Fruit fly (Drosophila melanogaster) whole organism, wandering third instar larva: ENCODE results near the gene Serinc.

Source experiments
- Abd-B ChIP-seq: fragments of >200 bp; optimal IDR thresholded peaks from 2 replicates; lab custom pipeline; 2017; ENCODE audit warnings: missing biosample characterization, missing genetic modification characterization
- CG32264 ChIP-seq: fragments of 200-800 bp; sonication (Bioruptor generic); optimal IDR thresholded peaks from 2 replicates; lab custom pipeline; 2016; ENCODE audit warnings: missing biosample characterization, missing genetic modification characterization
- CG9705 ChIP-seq: fragments of 200-800 bp; sonication (Bioruptor generic); optimal IDR thresholded peaks from 2 replicates; lab custom pipeline; 2018; ENCODE audit warnings: missing biosample characterization, mild to moderate bottlenecking, missing genetic modification characterization
- CrebA ChIP-seq: fragments of 200-800 bp; sonication (Bioruptor generic); optimal IDR thresholded peaks from 2 replicates; lab custom pipeline; 2016; ENCODE audit warnings: missing biosample characterization, mild to moderate bottlenecking, missing genetic modification characterization, borderline replicate concordance
- Dif ChIP-seq: fragments of 200-275, 200-300 bp; sonication (Bioruptor generic); optimal IDR thresholded peaks from 2 replicates; lab custom pipeline; 2018; ENCODE audit warnings: missing biosample characterization, missing genetic modification characterization; ENCODE audit not compliant: partially characterized antibody
- GATAd ChIP-seq: sonication (Bioruptor generic); optimal IDR thresholded peaks from 2 replicates; lab custom pipeline; 2016; ENCODE audit warnings: missing biosample characterization, missing genetic modification characterization
- HLH106 ChIP-seq: fragments of 200-800 bp; optimal IDR thresholded peaks from 3 replicates; lab custom pipeline; 2019; ENCODE audit warnings: missing biosample characterization, mild to moderate bottlenecking, missing genetic modification characterization, moderate library complexity
- Hnf4 ChIP-seq: fragments of 200-800 bp; sonication (Bioruptor generic); optimal IDR thresholded peaks from 2 replicates; lab custom pipeline; 2016; ENCODE audit warnings: missing biosample characterization, mild to moderate bottlenecking, missing genetic modification characterization
- Hr78 ChIP-seq: fragments of >200 bp; optimal IDR thresholded peaks from 2 replicates; lab custom pipeline; 2017; ENCODE audit warnings: missing biosample characterization, missing genetic modification characterization
- Hr83 ChIP-seq: fragments of 200-300 bp; sonication (Bioruptor generic); optimal IDR thresholded peaks from 2 replicates; lab custom pipeline; 2016; ENCODE audit warnings: missing biosample characterization, mild to moderate bottlenecking, missing genetic modification characterization, moderate library complexity; ENCODE audit not compliant: poor library complexity, severe bottlenecking
- Jra ChIP-seq: sonication (Bioruptor generic); optimal IDR thresholded peaks from 2 replicates; lab custom pipeline; 2016; ENCODE audit warnings: missing biosample characterization, missing genetic modification characterization
- Mio ChIP-seq: sonication (Bioruptor generic); optimal IDR thresholded peaks from 2 replicates; lab custom pipeline; 2016; ENCODE audit warnings: missing biosample characterization, missing genetic modification characterization
- Myc ChIP-seq: fragments of >200 bp; optimal IDR thresholded peaks from 2 replicates; lab custom pipeline; 2017
- N ChIP-seq: fragments of >200 bp; optimal IDR thresholded peaks from 2 replicates; lab custom pipeline; 2018; ENCODE audit warnings: missing biosample characterization, missing external identifiers, missing genetic modification characterization
- OdsH ChIP-seq: fragments of 200-800 bp; sonication (Bioruptor generic); optimal IDR thresholded peaks from 2 replicates; lab custom pipeline; 2016; ENCODE audit warnings: missing biosample characterization, mild to moderate bottlenecking, missing genetic modification characterization
- Rel ChIP-seq, 2 experiments: fragments of 200-800 bp; sonication (Bioruptor generic) in 1 of 2; optimal IDR thresholded peaks; 2 replicates in 1 of 2; 3 replicates in 1 of 2; lab custom pipeline; 2016 to 2019; ENCODE audit warnings: mild to moderate bottlenecking in 2 of 2, missing biosample characterization in 2 of 2, missing genetic modification characterization in 2 of 2, moderate library complexity in 1 of 2
- Sp1 ChIP-seq: fragments of 200-800 bp; sonication (Bioruptor generic); optimal IDR thresholded peaks from 3 replicates; lab custom pipeline; 2019; ENCODE audit warnings: missing biosample characterization, mild to moderate bottlenecking, missing genetic modification characterization, moderate library complexity
- Vsx2 ChIP-seq: fragments of 200-300, 225-300 bp; sonication (Bioruptor generic); optimal IDR thresholded peaks from 2 replicates; lab custom pipeline; 2018; ENCODE audit warnings: missing biosample characterization, missing genetic modification characterization; ENCODE audit not compliant: partially characterized antibody
- br ChIP-seq: fragments of 200-800 bp; sonication (Bioruptor generic); optimal IDR thresholded peaks from 2 replicates; lab custom pipeline; 2016; ENCODE audit warnings: missing biosample characterization, missing genetic modification characterization
- brk ChIP-seq: fragments of 200-800 bp; sonication (Bioruptor generic); optimal IDR thresholded peaks from 2 replicates; lab custom pipeline; 2016; ENCODE audit warnings: missing biosample characterization, mild to moderate bottlenecking, missing genetic modification characterization
- dl ChIP-seq, 2 experiments: fragments of 175-275, 200-275 bp in 1 of 2; fragments of 200-275 bp in 1 of 2; sonication (Bioruptor generic); optimal IDR thresholded peaks; lab custom pipeline; 2018; ENCODE audit warnings: mild to moderate bottlenecking in 2 of 2, missing biosample characterization in 2 of 2, missing genetic modification characterization in 2 of 2, moderate library complexity in 2 of 2; ENCODE audit not compliant: partially characterized antibody in 2 of 2, insufficient read depth in 1 of 2
- dmrt93B ChIP-seq: fragments of 200-800 bp; sonication (Bioruptor generic); optimal IDR thresholded peaks from 2 replicates; lab custom pipeline; 2018; ENCODE audit warnings: missing biosample characterization, mild to moderate bottlenecking, missing genetic modification characterization
- dsf ChIP-seq: sonication (Bioruptor generic); optimal IDR thresholded peaks from 2 replicates; lab custom pipeline; 2016; ENCODE audit warnings: missing biosample characterization, missing genetic modification characterization, borderline replicate concordance
- ey ChIP-seq: fragments of 200-800 bp; sonication (Bioruptor generic); optimal IDR thresholded peaks from 2 replicates; lab custom pipeline; 2016; ENCODE audit warnings: missing biosample characterization, missing genetic modification characterization
- foxo ChIP-seq, 2 experiments: fragments of 200-800 bp; sonication (Bioruptor generic); optimal IDR thresholded peaks; 2 replicates in 1 of 2; 3 replicates in 1 of 2; lab custom pipeline; 2016 to 2017; ENCODE audit warnings: missing biosample characterization in 2 of 2, missing genetic modification characterization in 2 of 2
- fru ChIP-seq: fragments of 200-800 bp; sonication (Bioruptor generic); optimal IDR thresholded peaks from 3 replicates; lab custom pipeline; 2016; ENCODE audit warnings: missing biosample characterization, mild to moderate bottlenecking, missing genetic modification characterization
- h ChIP-seq: fragments of 200-800 bp; sonication (Bioruptor generic); optimal IDR thresholded peaks from 3 replicates; lab custom pipeline; 2016; ENCODE audit warnings: missing biosample characterization, mild to moderate bottlenecking, missing genetic modification characterization
- jim ChIP-seq: fragments of 175-275, 200-325 bp; sonication (Bioruptor generic); optimal IDR thresholded peaks from 2 replicates; lab custom pipeline; 2016; ENCODE audit warnings: missing biosample characterization, mild to moderate bottlenecking, missing genetic modification characterization
- lola ChIP-seq: fragments of >200 bp; optimal IDR thresholded peaks from 2 replicates; lab custom pipeline; 2017; ENCODE audit warnings: missing biosample characterization, missing genetic modification characterization
- pan ChIP-seq: fragments of >200 bp; optimal IDR thresholded peaks from 2 replicates; lab custom pipeline; 2017
- psq ChIP-seq: fragments of 200-800 bp; sonication (Bioruptor generic); optimal IDR thresholded peaks from 3 replicates; lab custom pipeline; 2017; ENCODE audit warnings: missing biosample characterization, mild to moderate bottlenecking, missing genetic modification characterization, moderate library complexity
- rgr ChIP-seq: fragments of 200-800 bp; sonication (Bioruptor generic); optimal IDR thresholded peaks from 3 replicates; lab custom pipeline; 2016; ENCODE audit warnings: missing biosample characterization, mild to moderate bottlenecking, missing genetic modification characterization
- sage ChIP-seq: fragments of 200-800 bp; sonication (Bioruptor generic); optimal IDR thresholded peaks from 2 replicates; lab custom pipeline; 2016; ENCODE audit warnings: missing biosample characterization, mild to moderate bottlenecking, missing genetic modification characterization
- tai ChIP-seq: sonication (Bioruptor generic); optimal IDR thresholded peaks from 2 replicates; lab custom pipeline; 2016; ENCODE audit warnings: missing biosample characterization, missing genetic modification characterization
- usp ChIP-seq: fragments of >200 bp; optimal IDR thresholded peaks from 2 replicates; lab custom pipeline; 2017; ENCODE audit warnings: missing biosample characterization, missing genetic modification characterization
- woc ChIP-seq: sonication (Bioruptor generic); optimal IDR thresholded peaks from 2 replicates; lab custom pipeline; 2016; ENCODE audit warnings: missing biosample characterization, mild to moderate bottlenecking, missing genetic modification characterization

Gene Serinc

dm6 chr3L:16408609-16409439 is 3.7 kb upstream of the Serinc start:
- no peak for TF ChIP-seq CrebA (GFP tag; lab: Kevin White, UChicago)
- TF ChIP-seq rgr (GFP tag; lab: Kevin White, UChicago): peak; percentile 70
- TF ChIP-seq sage (GFP tag; lab: Kevin White, UChicago): no peak
- peak; percentile 60 for TF ChIP-seq Jra
- TF ChIP-seq Hr78 (GFP tag; lab: Kevin White, UChicago): no peak
- TF ChIP-seq CG9705 (GFP tag; lab: Kevin White, UChicago): peak; percentile 60
- TF ChIP-seq fru (GFP tag; lab: Kevin White, UChicago): peak; percentile 45
- peak; percentile 47 for TF ChIP-seq HLH106 (tag; lab: Kevin White, UChicago)
- peak; percentile 70 for TF ChIP-seq Hnf4 (GFP tag; lab: Kevin White, UChicago)
- TF ChIP-seq Rel (GFP tag; optimal IDR thresholded peaks at IDR 0.05; lab: Kevin White, UChicago): no peak
- TF ChIP-seq Rel (tag; optimal IDR thresholded peaks at IDR 0.05; lab: Kevin White, UChicago): no peak
- peak; percentile 9 for TF ChIP-seq CG32264 (GFP tag; lab: Kevin White, UChicago)
- peak; percentile 38 to 76 for TF ChIP-seq dl (GFP tag; optimal IDR thresholded peaks at IDR 0.05; lab: Kevin White, UChicago; ENCODE audit: insufficient read depth in 1 of 2, partially characterized antibody in 2 of 2)
- no peak for TF ChIP-seq brk (GFP tag; lab: Kevin White, UChicago)
- TF ChIP-seq woc (GFP tag; lab: Kevin White, UChicago): peak; percentile 6
- no peak for TF ChIP-seq Mio (GFP tag; lab: Kevin White, UChicago)
- TF ChIP-seq OdsH (GFP tag; lab: Kevin White, UChicago): peak; percentile 54
- TF ChIP-seq usp (GFP tag; lab: Kevin White, UChicago): no peak
- TF ChIP-seq h (GFP tag; lab: Kevin White, UChicago): peak; percentile 45
- TF ChIP-seq Abd-B (GFP tag; lab: Kevin White, UChicago): no peak
- TF ChIP-seq ey (GFP tag; lab: Kevin White, UChicago): peak; percentile 44
- peak; percentile 63 for TF ChIP-seq Sp1
- TF ChIP-seq dmrt93B (GFP tag; lab: Kevin White, UChicago): peak; percentile 41
- TF ChIP-seq Vsx2: peak; percentile 1
- peak; percentile 78 for TF ChIP-seq dsf (GFP tag; lab: Kevin White, UChicago)
- no peak for TF ChIP-seq lola
- TF ChIP-seq foxo (GFP tag; optimal IDR thresholded peaks at IDR 0.05; lab: Kevin White, UChicago): peak in 1 of 2 experiments; percentile 66
- peak; percentile 31 for TF ChIP-seq GATAd (GFP tag; lab: Kevin White, UChicago)
- peak; percentile 5 for TF ChIP-seq Dif (GFP tag; lab: Kevin White, UChicago)
- no peak for TF ChIP-seq Myc (lab: Kevin White, UChicago)
- TF ChIP-seq psq: peak; percentile 36
- peak; percentile 76 for TF ChIP-seq jim (GFP tag; lab: Kevin White, UChicago)
- no peak for TF ChIP-seq N
- TF ChIP-seq br: peak; percentile 62
- TF ChIP-seq tai: no peak
- TF ChIP-seq Hr83: peak; percentile 96
- no peak for TF ChIP-seq pan (lab: Kevin White, UChicago)

dm6 chr3L:16409440-16410233 is 2.9 kb upstream of the Serinc start:
- TF ChIP-seq br: no peak
- no peak for TF ChIP-seq N
- TF ChIP-seq Dif (GFP tag; lab: Kevin White, UChicago): peak; percentile 1
- no peak for TF ChIP-seq Rel (GFP tag; optimal IDR thresholded peaks at IDR 0.05; lab: Kevin White, UChicago)
- peak; percentile 19 for TF ChIP-seq Rel (tag; optimal IDR thresholded peaks at IDR 0.05; lab: Kevin White, UChicago)
- TF ChIP-seq psq: no peak
- no peak for TF ChIP-seq Mio (GFP tag; lab: Kevin White, UChicago)
- TF ChIP-seq, all 38 proteins: peak for 2
